Fruit fly (Drosophila melanogaster): ENCODE results near the gene CG14696.

- TF ChIP-seq Gug (GFP tag; IDR thresholded peaks at IDR 0.05) (no peak), net (GFP tag; optimal IDR thresholded peaks at IDR 0.05) (no peak), Met (GFP tag; optimal IDR thresholded peaks at IDR 0.05) (no peak), Sox102F (GFP tag; optimal IDR thresholded peaks at IDR 0.05) (no peak), CG15336 (GFP tag; IDR thresholded peaks at IDR 0.05) (no peak), fkh (GFP tag; optimal IDR thresholded peaks at IDR 0.05) (no peak), CG7368 (GFP tag; optimal IDR thresholded peaks at IDR 0.05) (no peak), CG8119 (GFP tag; IDR thresholded peaks at IDR 0.05) (no peak), CG9139 (GFP tag; optimal IDR thresholded peaks at IDR 0.05) (no peak), pdm3 (GFP tag; optimal IDR thresholded peaks at IDR 0.05) (no peak), cyc (GFP tag; optimal IDR thresholded peaks at IDR 0.05) (no peak), Blimp-1 (GFP tag; optimal IDR thresholded peaks at IDR 0.05) (no peak), Hr39 (GFP tag; optimal IDR thresholded peaks at IDR 0.05) (no peak)
These were observed 4.7 kb upstream of the CG14696 start, which contains the start of gene Ak3 for dm6 chr3R:10889520-10889887.
